Worm (Caenorhabditis elegans) whole organism, L1 larva: ENCODE measurements around the gene C30B5.2.
A peak's percentile ranks its signal among the peaks of the same experiment; 100 is the strongest.

Experiments used
- F16B12.6 ChIP-seq: fragments of 150-350 bp; optimal IDR thresholded peaks from 2 replicates; lab custom pipeline; 2014; ENCODE audit warnings: missing biosample characterization, missing genetic modification characterization
- aha-1 ChIP-seq: fragments of 150-350 bp; optimal IDR thresholded peaks from 2 replicates; lab custom pipeline; 2014; ENCODE audit warnings: missing biosample characterization, missing genetic modification characterization
- alr-1 ChIP-seq: fragments of 200-800 bp; sonication (Bioruptor generic); optimal IDR thresholded peaks from 2 replicates; lab custom pipeline; 2018; ENCODE audit warnings: borderline replicate concordance, mild to moderate bottlenecking, missing genetic modification characterization, missing compliant biosample characterization
- ama-1 ChIP-seq: fragments of 150-350 bp; optimal IDR thresholded peaks from 2 replicates; lab custom pipeline; 2014
- blmp-1 ChIP-seq: fragments of 150-350 bp; optimal IDR thresholded peaks from 2 replicates; lab custom pipeline; 2014; ENCODE audit warnings: missing biosample characterization, missing genetic modification characterization
- ceh-63 ChIP-seq: fragments of 200-800 bp; sonication (Bioruptor generic); optimal IDR thresholded peaks from 2 replicates; lab custom pipeline; 2018; ENCODE audit warnings: mild to moderate bottlenecking, missing genetic modification characterization, missing compliant biosample characterization
- ceh-8 ChIP-seq: fragments of 200-800 bp; sonication (Bioruptor generic); optimal IDR thresholded peaks from 2 replicates; lab custom pipeline; 2018; ENCODE audit warnings: mild to moderate bottlenecking, missing genetic modification characterization, moderate library complexity, missing compliant biosample characterization
- ceh-88 ChIP-seq: fragments of 200-800 bp; sonication (Bioruptor generic); IDR thresholded peaks from 2 replicates; pipeline ENCODE4 v1.3.6; 2022; ENCODE audit warnings: missing genetic modification characterization, missing compliant biosample characterization
- ceh-90 ChIP-seq: sonication (generic microtip); optimal IDR thresholded peaks from 2 replicates; lab custom pipeline; 2016; ENCODE audit warnings: missing genetic modification characterization, missing compliant biosample characterization
- ces-1 ChIP-seq: fragments of 150-350 bp; optimal IDR thresholded peaks from 2 replicates; lab custom pipeline; 2014; ENCODE audit warnings: missing biosample characterization, missing genetic modification reagents, missing genetic modification characterization
- efl-3 ChIP-seq: fragments of 200-800 bp; sonication (Bioruptor generic); optimal IDR thresholded peaks from 2 replicates; lab custom pipeline; 2018; ENCODE audit warnings: mild to moderate bottlenecking, missing genetic modification characterization, missing compliant biosample characterization
- egl-13 ChIP-seq: sonication (generic microtip); optimal IDR thresholded peaks from 2 replicates; lab custom pipeline; 2016; ENCODE audit warnings: missing genotype, missing genetic modification reagents, missing genetic modification characterization, missing compliant biosample characterization
- elt-2 ChIP-seq: sonication (generic microtip); optimal IDR thresholded peaks from 2 replicates; lab custom pipeline; 2016; ENCODE audit warnings: missing genetic modification characterization, mild to moderate bottlenecking, inconsistent platforms, missing compliant biosample characterization, missing genetic modification reagents
- elt-3 ChIP-seq, 6 experiments: fragments of 150-350 bp in 1 of 6; sonication (generic microtip); optimal IDR thresholded peaks; 2 replicates each; lab custom pipeline; 2017 to 2018; ENCODE audit warnings: missing biosample characterization in 6 of 6, missing genetic modification characterization in 6 of 6, inconsistent platforms in 1 of 6
- ets-5 ChIP-seq: fragments of 200-800 bp; sonication (Bioruptor generic); IDR thresholded peaks from 2 replicates; pipeline ENCODE4 v1.3.6; 2022; ENCODE audit warnings: missing genetic modification characterization, missing compliant biosample characterization
- fkh-4 ChIP-seq: sonication (generic microtip); optimal IDR thresholded peaks from 2 replicates; lab custom pipeline; 2016; ENCODE audit warnings: missing compliant biosample characterization, missing genetic modification characterization, borderline replicate concordance
- fkh-8 ChIP-seq: sonication (generic microtip); optimal IDR thresholded peaks from 2 replicates; lab custom pipeline; 2016; ENCODE audit warnings: mild to moderate bottlenecking, missing genetic modification characterization, missing compliant biosample characterization
- fos-1 ChIP-seq: fragments of 150-350 bp; optimal IDR thresholded peaks from 2 replicates; lab custom pipeline; 2014; ENCODE audit warnings: missing biosample characterization, missing genetic modification characterization
- grh-1 ChIP-seq: fragments of 200-800 bp; sonication (Bioruptor generic); IDR thresholded peaks from 2 replicates; pipeline ENCODE4 v1.3.6; 2022; ENCODE audit warnings: missing genetic modification reagents, missing genetic modification characterization, missing compliant biosample characterization
- hlh-17 ChIP-seq: fragments of 200-800 bp; sonication (Bioruptor generic); optimal IDR thresholded peaks from 2 replicates; lab custom pipeline; 2018; ENCODE audit warnings: missing genetic modification characterization, mild to moderate bottlenecking, missing compliant biosample characterization, moderate library complexity, borderline replicate concordance
- hlh-4 ChIP-seq: sonication (generic microtip); optimal IDR thresholded peaks from 2 replicates; lab custom pipeline; 2016; ENCODE audit warnings: mild to moderate bottlenecking, missing genetic modification characterization, missing compliant biosample characterization
- jun-1 ChIP-seq: fragments of 150-350 bp; optimal IDR thresholded peaks from 2 replicates; lab custom pipeline; 2014; ENCODE audit warnings: missing biosample characterization, missing genetic modification reagents, missing genetic modification characterization
- lin-13 ChIP-seq: fragments of 150-350 bp; optimal IDR thresholded peaks from 2 replicates; lab custom pipeline; 2014; ENCODE audit warnings: missing biosample characterization, missing genetic modification reagents, missing genetic modification characterization
- lin-14 ChIP-seq: fragments of 200-800 bp; sonication (Bioruptor generic); optimal IDR thresholded peaks from 2 replicates; lab custom pipeline; 2018; ENCODE audit warnings: mild to moderate bottlenecking, missing genetic modification characterization, moderate library complexity, missing compliant biosample characterization
- lin-35 ChIP-seq, 2 experiments: fragments of 150-350 bp; optimal IDR thresholded peaks; 2 replicates each; lab custom pipeline; 2014; ENCODE audit warnings: missing biosample characterization in 2 of 2, missing genetic modification characterization in 2 of 2, missing genetic modification reagents in 2 of 2
- lin-39 ChIP-seq: fragments of 150-350 bp; optimal IDR thresholded peaks from 2 replicates; lab custom pipeline; 2014; ENCODE audit warnings: missing biosample characterization, missing genetic modification reagents, missing genetic modification characterization
- mab-9 ChIP-seq: fragments of 200-800 bp; sonication (Bioruptor generic); IDR thresholded peaks from 2 replicates; pipeline ENCODE4 v1.3.6; 2022; ENCODE audit warnings: missing genetic modification reagents, missing genetic modification characterization, missing compliant biosample characterization
- mdl-1 ChIP-seq, 2 experiments: fragments of 150-350 bp; optimal IDR thresholded peaks; 2 replicates each; lab custom pipeline; 2014 to 2017; ENCODE audit warnings: missing biosample characterization in 2 of 2, missing genetic modification characterization in 2 of 2, inconsistent platforms in 1 of 2
- mef-2 ChIP-seq: fragments of 150-350 bp; optimal IDR thresholded peaks from 2 replicates; lab custom pipeline; 2014; ENCODE audit warnings: missing biosample characterization, missing genetic modification characterization
- mep-1 ChIP-seq: fragments of 150-350 bp; optimal IDR thresholded peaks from 2 replicates; lab custom pipeline; 2014; ENCODE audit warnings: missing biosample characterization, missing genetic modification characterization
- nhr-11 ChIP-seq: fragments of 150-350 bp; optimal IDR thresholded peaks from 2 replicates; lab custom pipeline; 2014; ENCODE audit warnings: missing biosample characterization, missing genetic modification characterization
- nhr-19 ChIP-seq: fragments of 200-800 bp; sonication (Bioruptor generic); conservative IDR thresholded peaks from 2 replicates; pipeline ENCODE4 v1.3.6; 2022; ENCODE audit warnings: missing genetic modification characterization, missing compliant biosample characterization
- nhr-20 ChIP-seq: sonication (generic microtip); optimal IDR thresholded peaks from 2 replicates; lab custom pipeline; 2016; ENCODE audit warnings: mild to moderate bottlenecking, missing genetic modification characterization, missing compliant biosample characterization
- nhr-237 ChIP-seq: fragments of 150-350 bp; optimal IDR thresholded peaks from 2 replicates; lab custom pipeline; 2014; ENCODE audit warnings: missing biosample characterization, missing genetic modification characterization
- nhr-28 ChIP-seq: fragments of 150-350 bp; optimal IDR thresholded peaks from 2 replicates; lab custom pipeline; 2014; ENCODE audit warnings: missing biosample characterization, missing genetic modification characterization
- nhr-76 ChIP-seq: sonication (generic microtip); optimal IDR thresholded peaks from 2 replicates; lab custom pipeline; 2017; ENCODE audit warnings: missing biosample characterization, missing genetic modification characterization
- nhr-90 ChIP-seq: sonication (generic microtip); optimal IDR thresholded peaks from 2 replicates; lab custom pipeline; 2016; ENCODE audit warnings: mild to moderate bottlenecking, missing genetic modification characterization, missing compliant biosample characterization; ENCODE audit not compliant: poor library complexity
- pag-3 ChIP-seq: sonication (generic microtip); optimal IDR thresholded peaks from 2 replicates; lab custom pipeline; 2017; ENCODE audit warnings: missing genetic modification characterization, mild to moderate bottlenecking, missing compliant biosample characterization, antibody characterized with exemption, borderline replicate concordance; ENCODE audit not compliant: insufficient read depth
- pax-3 ChIP-seq: fragments of 200-800 bp; sonication (Bioruptor generic); optimal IDR thresholded peaks from 2 replicates; lab custom pipeline; 2018; ENCODE audit warnings: mild to moderate bottlenecking, missing genetic modification characterization, moderate library complexity, missing compliant biosample characterization
- pqm-1 ChIP-seq: sonication (generic microtip); optimal IDR thresholded peaks from 3 replicates; lab custom pipeline; 2017; ENCODE audit warnings: missing biosample characterization, missing genetic modification characterization
- rnt-1 ChIP-seq: sonication (generic microtip); optimal IDR thresholded peaks from 2 replicates; lab custom pipeline; 2016; ENCODE audit warnings: mild to moderate bottlenecking, missing genetic modification characterization, moderate library complexity, missing compliant biosample characterization
- snpc-4 ChIP-seq: fragments of 150-350 bp; optimal IDR thresholded peaks from 2 replicates; lab custom pipeline; 2014; ENCODE audit warnings: missing biosample characterization, missing genetic modification characterization
- sox-4 ChIP-seq: sonication (generic microtip); optimal IDR thresholded peaks from 2 replicates; lab custom pipeline; 2016; ENCODE audit warnings: missing genetic modification characterization, missing compliant biosample characterization
- sup-37 ChIP-seq: fragments of 200-800 bp; sonication (Bioruptor generic); optimal IDR thresholded peaks from 2 replicates; lab custom pipeline; 2018; ENCODE audit warnings: mild to moderate bottlenecking, missing genetic modification characterization, missing compliant biosample characterization
- tbx-2 ChIP-seq: sonication (generic microtip); optimal IDR thresholded peaks from 2 replicates; lab custom pipeline; 2016; ENCODE audit warnings: missing genetic modification characterization, missing compliant biosample characterization
- tlp-1 ChIP-seq: fragments of 150-350 bp; optimal IDR thresholded peaks from 2 replicates; lab custom pipeline; 2014; ENCODE audit warnings: missing biosample characterization, missing genetic modification characterization
- unc-30 ChIP-seq: sonication (generic microtip); optimal IDR thresholded peaks from 2 replicates; lab custom pipeline; 2017; ENCODE audit warnings: missing biosample characterization, missing genetic modification characterization
- unc-98 ChIP-seq: fragments of 200-800 bp; sonication (Bioruptor generic); IDR thresholded peaks from 2 replicates; pipeline ENCODE4 v1.3.6; 2022; ENCODE audit warnings: missing genetic modification characterization, missing compliant biosample characterization
- vab-15 ChIP-seq: sonication (generic microtip); optimal IDR thresholded peaks from 2 replicates; lab custom pipeline; 2017; ENCODE audit warnings: missing genotype, mild to moderate bottlenecking, missing genetic modification characterization, missing compliant biosample characterization
- ztf-4 ChIP-seq: fragments of 150-350 bp; optimal IDR thresholded peaks from 2 replicates; lab custom pipeline; 2014; ENCODE audit warnings: missing biosample characterization, missing genetic modification characterization

C30B5.2 gene

ce11 chrII:6176154-6176897 lies 20.7 kb upstream of the C30B5.2 start (continued):
- TF ChIP-seq pax-3 (no peak), fkh-4 (tag; lab: Kevin White, UChicago) (no peak), ceh-8 (GFP tag; lab: Kevin White, UChicago) (no peak), alr-1 (no peak), elt-3 (tag; optimal IDR thresholded peaks at IDR 0.05; lab: Kevin White, UChicago) (peak in 2 of 6 experiments; percentile 12 to 26), F16B12.6 (tag; lab: Kevin White, UChicago) (no peak), lin-13 (GFP tag; lab: Kevin White, UChicago) (no peak), ama-1 (no peak), nhr-90 (tag; lab: Kevin White, UChicago) (no peak), mdl-1 (tag; optimal IDR thresholded peaks at IDR 0.05; lab: Kevin White, UChicago) (no peak), pqm-1 (no peak), nhr-76 (no peak), egl-13 (tag; lab: Kevin White, UChicago) (no peak), nhr-20 (tag; lab: Kevin White, UChicago) (peak; percentile 50), ceh-88 (GFP tag; lab: Robert Waterston, UW) (no peak), ces-1 (GFP tag; lab: Kevin White, UChicago) (no peak), ztf-4 (tag; lab: Kevin White, UChicago) (no peak), mep-1 (tag; lab: Kevin White, UChicago) (no peak), hlh-4 (tag; lab: Kevin White, UChicago) (no peak), sup-37 (no peak), ets-5 (GFP tag; lab: Robert Waterston, UW) (no peak), elt-2 (no peak), efl-3 (GFP tag; lab: Kevin White, UChicago) (no peak), mab-9 (GFP tag; lab: Robert Waterston, UW) (no peak), unc-30 (tag; lab: Kevin White, UChicago) (no peak), nhr-28 (tag; lab: Kevin White, UChicago) (no peak), rnt-1 (peak; percentile 24), vab-15 (tag; lab: Kevin White, UChicago) (no peak), lin-39 (tag; lab: Kevin White, UChicago) (peak; percentile 42), lin-35 (GFP tag; optimal IDR thresholded peaks at IDR 0.05; lab: Kevin White, UChicago) (no peak), nhr-237 (tag; lab: Kevin White, UChicago) (no peak), snpc-4 (tag; lab: Kevin White, UChicago) (no peak)

ce11 chrII:6177975-6178742 lies 18.8 kb upstream of the C30B5.2 start:
- TF ChIP-seq ztf-4 (tag; lab: Kevin White, UChicago) (no peak), jun-1 (no peak), ceh-63 (GFP tag; lab: Kevin White, UChicago) (no peak), blmp-1 (tag; lab: Kevin White, UChicago) (peak; percentile 56), hlh-17 (GFP tag; lab: Kevin White, UChicago) (no peak), unc-98 (GFP tag; lab: Robert Waterston, UW) (no peak), snpc-4 (tag; lab: Kevin White, UChicago) (no peak), grh-1 (no peak), pax-3 (no peak), nhr-11 (tag; lab: Kevin White, UChicago) (no peak), fos-1 (tag; lab: Kevin White, UChicago) (no peak), aha-1 (tag; lab: Kevin White, UChicago) (no peak), tbx-2 (tag; lab: Kevin White, UChicago) (no peak), ceh-90 (no peak), ets-5 (GFP tag; lab: Robert Waterston, UW) (no peak), fkh-8 (tag; lab: Kevin White, UChicago) (no peak), mef-2 (tag; lab: Kevin White, UChicago) (no peak), sox-4 (tag; lab: Kevin White, UChicago) (no peak), tlp-1 (tag; lab: Kevin White, UChicago) (peak; percentile 71), lin-14 (GFP tag; lab: Kevin White, UChicago) (peak; percentile 1), pag-3 (tag; lab: Kevin White, UChicago) (no peak), elt-3 (tag; optimal IDR thresholded peaks at IDR 0.05; lab: Kevin White, UChicago) (peak in 2 of 6 experiments; percentile 24 to 55), nhr-19 (GFP tag; lab: Robert Waterston, UW) (no peak), alr-1 (no peak)
